Worm (Caenorhabditis elegans) whole organism, L3 larva: ENCODE measurements around the gene C44C1.6.
A peak's percentile ranks its signal among the peaks of the same experiment; 100 is the strongest.

Source experiments
- R02D3.7 ChIP-seq: fragments of 150-350 bp; optimal IDR thresholded peaks from 2 replicates; lab custom pipeline; 2014; ENCODE audit warnings: missing biosample characterization, missing genetic modification characterization
- ama-1 ChIP-seq: fragments of 150-350 bp; optimal IDR thresholded peaks from 2 replicates; lab custom pipeline; 2018
- ceh-28 ChIP-seq: fragments of 150-350 bp; optimal IDR thresholded peaks from 2 replicates; lab custom pipeline; 2014; ENCODE audit warnings: missing biosample characterization, missing genetic modification reagents, missing genetic modification characterization
- ceh-9 ChIP-seq: sonication (generic microtip); optimal IDR thresholded peaks from 2 replicates; lab custom pipeline; 2018; ENCODE audit warnings: missing biosample characterization, missing genetic modification characterization
- egl-27 ChIP-seq: sonication (generic microtip); optimal IDR thresholded peaks from 4 replicates; lab custom pipeline; 2017; ENCODE audit warnings: missing biosample characterization, missing genetic modification reagents, missing genetic modification characterization
- egl-5 ChIP-seq: fragments of 150-350 bp; optimal IDR thresholded peaks from 2 replicates; lab custom pipeline; 2017; ENCODE audit warnings: missing biosample characterization, missing genetic modification reagents, missing genetic modification characterization, inconsistent platforms
- elt-2 ChIP-seq: sonication (generic microtip); optimal IDR thresholded peaks from 2 replicates; lab custom pipeline; 2016; ENCODE audit warnings: missing genetic modification reagents, mild to moderate bottlenecking, missing genetic modification characterization, missing compliant biosample characterization
- elt-3 ChIP-seq, 3 experiments: fragments of 150-350 bp in 1 of 3; sonication (generic microtip) in 2 of 3; optimal IDR thresholded peaks; 2 replicates in 2 of 3; 4 replicates in 1 of 3; lab custom pipeline; 2014 to 2017; ENCODE audit warnings: missing biosample characterization in 3 of 3, missing genetic modification characterization in 3 of 3
- eor-1 ChIP-seq, 2 experiments: fragments of 150-350 bp; optimal IDR thresholded peaks; 2 replicates each; lab custom pipeline; 2014 to 2018; ENCODE audit warnings: missing biosample characterization in 2 of 2, missing genetic modification characterization in 2 of 2
- fkh-10 ChIP-seq: sonication (generic microtip); optimal IDR thresholded peaks from 2 replicates; lab custom pipeline; 2017; ENCODE audit warnings: missing biosample characterization, missing genetic modification reagents, missing genetic modification characterization
- fos-1 ChIP-seq: fragments of 150-350 bp; optimal IDR thresholded peaks from 2 replicates; lab custom pipeline; 2014; ENCODE audit warnings: missing biosample characterization, missing genetic modification characterization
- hmg-11 ChIP-seq: sonication (generic microtip); optimal IDR thresholded peaks from 2 replicates; lab custom pipeline; 2016; ENCODE audit warnings: missing genetic modification characterization, missing compliant biosample characterization
- jun-1 ChIP-seq: fragments of 150-350 bp; optimal IDR thresholded peaks from 2 replicates; lab custom pipeline; 2014; ENCODE audit warnings: missing biosample characterization, missing genetic modification reagents, missing genetic modification characterization
- lin-15B ChIP-seq: fragments of 150-350 bp; optimal IDR thresholded peaks from 2 replicates; lab custom pipeline; 2014; ENCODE audit warnings: missing biosample characterization, missing genetic modification characterization
- mml-1 ChIP-seq: fragments of 150-350 bp; sonication (generic microtip); optimal IDR thresholded peaks from 3 replicates; lab custom pipeline; 2014; ENCODE audit warnings: missing biosample characterization, missing genetic modification characterization
- nfya-1 ChIP-seq: sonication (generic microtip); optimal IDR thresholded peaks from 2 replicates; lab custom pipeline; 2017; ENCODE audit warnings: missing genetic modification characterization, mild to moderate bottlenecking, missing compliant biosample characterization, antibody characterized with exemption, moderate library complexity; ENCODE audit not compliant: insufficient read depth
- nhr-11 ChIP-seq: fragments of 150-350 bp; optimal IDR thresholded peaks from 2 replicates; lab custom pipeline; 2014; ENCODE audit warnings: missing biosample characterization, missing genetic modification characterization
- nhr-12 ChIP-seq: fragments of 150-350 bp; optimal IDR thresholded peaks from 2 replicates; lab custom pipeline; 2014; ENCODE audit warnings: missing biosample characterization, missing genetic modification characterization
- nhr-23 ChIP-seq: fragments of 150-350 bp; optimal IDR thresholded peaks from 2 replicates; lab custom pipeline; 2014; ENCODE audit warnings: missing biosample characterization, missing genetic modification reagents, missing genetic modification characterization
- nhr-25 ChIP-seq: sonication (generic microtip); optimal IDR thresholded peaks from 2 replicates; lab custom pipeline; 2017; ENCODE audit warnings: missing biosample characterization, missing genetic modification characterization
- nhr-43 ChIP-seq: sonication (generic microtip); optimal IDR thresholded peaks from 2 replicates; lab custom pipeline; 2016; ENCODE audit warnings: mild to moderate bottlenecking, missing genetic modification characterization, missing compliant biosample characterization; ENCODE audit not compliant: poor library complexity, severe bottlenecking
- nhr-76 ChIP-seq: fragments of 150-350 bp; sonication (generic microtip); optimal IDR thresholded peaks from 5 replicates; lab custom pipeline; 2014; ENCODE audit warnings: missing biosample characterization, missing genetic modification characterization
- nhr-77 ChIP-seq: fragments of 150-350 bp; optimal IDR thresholded peaks from 2 replicates; lab custom pipeline; 2014; ENCODE audit warnings: missing biosample characterization, missing genetic modification characterization
- pha-4 ChIP-seq: fragments of 150-350 bp; optimal IDR thresholded peaks from 2 replicates; lab custom pipeline; 2014; ENCODE audit warnings: missing biosample characterization, missing genetic modification reagents, missing genetic modification characterization
- pqm-1 ChIP-seq: fragments of 150-350 bp; optimal IDR thresholded peaks from 2 replicates; lab custom pipeline; 2017; ENCODE audit warnings: missing biosample characterization, missing genetic modification characterization, inconsistent platforms
- sea-2 ChIP-seq: fragments of 150-350 bp; sonication (generic microtip); optimal IDR thresholded peaks from 4 replicates; lab custom pipeline; 2014; ENCODE audit warnings: missing biosample characterization, missing genetic modification reagents, missing genetic modification characterization
- snpc-4 ChIP-seq: fragments of 150-350 bp; optimal IDR thresholded peaks from 2 replicates; lab custom pipeline; 2014; ENCODE audit warnings: missing biosample characterization, missing genetic modification characterization
- tbx-2 ChIP-seq: sonication (generic microtip); optimal IDR thresholded peaks from 2 replicates; lab custom pipeline; 2016; ENCODE audit warnings: mild to moderate bottlenecking, missing genetic modification characterization, missing compliant biosample characterization
- unc-39 ChIP-seq: sonication (generic microtip); optimal IDR thresholded peaks from 4 replicates; lab custom pipeline; 2017; ENCODE audit warnings: missing biosample characterization, missing genetic modification characterization
- unc-62 ChIP-seq: fragments of 150-350 bp; sonication (generic microtip); optimal IDR thresholded peaks from 4 replicates; lab custom pipeline; 2014; ENCODE audit warnings: missing biosample characterization, missing genetic modification reagents, missing genetic modification characterization
- zag-1 ChIP-seq: fragments of 150-350 bp; optimal IDR thresholded peaks from 2 replicates; lab custom pipeline; 2014; ENCODE audit warnings: missing biosample characterization, missing genetic modification characterization

The C44C1.6 gene

DNA sequence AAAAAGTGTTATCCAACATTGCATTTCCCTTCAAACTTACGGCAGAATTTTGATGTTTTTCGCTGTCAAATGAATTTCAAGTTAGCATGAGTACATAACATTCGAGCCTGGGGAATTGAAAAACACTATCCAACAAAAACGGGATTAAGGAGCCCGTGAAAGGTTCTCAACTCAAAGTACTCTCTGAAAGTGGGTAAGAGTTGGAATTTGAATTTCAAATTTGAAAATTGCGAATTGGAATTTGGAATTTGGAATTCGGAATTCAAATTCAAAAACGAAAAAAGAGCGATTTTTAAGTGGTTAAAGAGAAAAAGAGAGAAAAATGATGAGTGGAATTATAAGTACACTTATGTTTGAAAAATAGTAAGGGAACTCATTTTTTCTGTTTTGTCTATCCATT lies 21.2 kb upstream of the C44C1.6 start, which contains the start of the genes C09E10.3 and dgk-1:
TSS of gene C09E10.3 (minus strand) at position 101 of the 400 bp plus-strand sequence.
TSS of gene dgk-1 (minus strand) at position 183 of the 400 bp plus-strand sequence.
- TF ChIP-seq tbx-2 (tag; lab: Kevin White, UChicago) (no peak), pha-4 (tag; lab: Kevin White, UChicago) (no peak), nhr-11 (no peak), fkh-10 (GFP tag; lab: Kevin White, UChicago) (no peak), nhr-76 (tag; lab: Kevin White, UChicago) (no peak)

- TF ChIP-seq nhr-76 (tag; lab: Kevin White, UChicago) (no peak), egl-27 (tag; lab: Kevin White, UChicago) (no peak), nhr-23 (tag; lab: Kevin White, UChicago) (no peak), ceh-28 (tag; lab: Kevin White, UChicago) (no peak), snpc-4 (tag; lab: Kevin White, UChicago) (peak; percentile 74)
These were observed 16.4 kb upstream of the C44C1.6 start for ce11 chrX:986463-986862.

- TF ChIP-seq snpc-4 (tag; lab: Kevin White, UChicago) (no peak), fos-1 (no peak), elt-2 (no peak), lin-15B (tag; lab: Kevin White, UChicago) (no peak), nhr-77 (tag; lab: Kevin White, UChicago) (no peak)
These were observed 12.5 kb upstream of the C44C1.6 start for ce11 chrX:982598-982997.

DNA sequence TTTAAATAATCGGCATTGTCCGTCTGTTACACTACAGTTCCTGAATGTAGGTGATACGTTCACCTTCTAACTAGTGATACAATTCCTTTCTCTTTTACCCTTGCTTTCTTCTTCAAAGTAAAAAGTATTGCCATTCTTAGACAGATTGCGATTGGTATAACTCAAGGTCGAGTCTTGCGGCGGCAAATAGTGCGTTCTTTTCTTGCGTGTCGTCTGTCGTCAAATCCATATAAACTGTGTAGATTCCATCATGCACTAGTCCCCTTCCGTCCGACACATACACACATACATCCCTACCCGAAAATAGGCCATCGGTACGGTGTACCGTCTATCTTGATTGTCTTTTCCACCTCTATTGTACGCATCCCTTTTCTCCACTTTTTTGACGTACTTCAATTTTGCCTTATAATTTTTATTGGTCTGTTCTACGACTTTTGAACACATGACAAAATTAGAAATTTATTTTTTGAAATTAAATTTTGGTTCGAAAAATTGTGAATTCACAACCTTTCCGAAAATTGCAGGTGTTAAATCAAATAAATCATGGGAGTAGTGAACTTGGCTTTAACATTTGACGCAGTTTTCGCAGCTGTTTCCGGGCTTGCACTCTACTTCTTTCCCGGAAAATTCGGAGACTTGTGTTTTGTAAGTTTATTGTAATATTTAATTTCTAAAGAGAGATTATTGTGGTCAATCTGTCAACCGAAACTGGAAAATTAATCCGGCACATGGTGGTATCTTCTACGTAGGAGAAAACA lies 10.4 kb upstream of the C44C1.6 start, which contains the start of gene C44C1.1:
TSS of gene C44C1.1 (plus strand) at position 525 of the 758 bp plus-strand sequence.
- TF ChIP-seq nhr-25 (tag; lab: Kevin White, UChicago) (peak; percentile 90), hmg-11 (peak; percentile 4), unc-62 (GFP tag; lab: Kevin White, UChicago) (no peak), egl-5 (no peak), nhr-23 (tag; lab: Kevin White, UChicago) (peak; percentile 66), nhr-43 (tag; lab: Kevin White, UChicago) (peak; percentile 39)

DNA sequence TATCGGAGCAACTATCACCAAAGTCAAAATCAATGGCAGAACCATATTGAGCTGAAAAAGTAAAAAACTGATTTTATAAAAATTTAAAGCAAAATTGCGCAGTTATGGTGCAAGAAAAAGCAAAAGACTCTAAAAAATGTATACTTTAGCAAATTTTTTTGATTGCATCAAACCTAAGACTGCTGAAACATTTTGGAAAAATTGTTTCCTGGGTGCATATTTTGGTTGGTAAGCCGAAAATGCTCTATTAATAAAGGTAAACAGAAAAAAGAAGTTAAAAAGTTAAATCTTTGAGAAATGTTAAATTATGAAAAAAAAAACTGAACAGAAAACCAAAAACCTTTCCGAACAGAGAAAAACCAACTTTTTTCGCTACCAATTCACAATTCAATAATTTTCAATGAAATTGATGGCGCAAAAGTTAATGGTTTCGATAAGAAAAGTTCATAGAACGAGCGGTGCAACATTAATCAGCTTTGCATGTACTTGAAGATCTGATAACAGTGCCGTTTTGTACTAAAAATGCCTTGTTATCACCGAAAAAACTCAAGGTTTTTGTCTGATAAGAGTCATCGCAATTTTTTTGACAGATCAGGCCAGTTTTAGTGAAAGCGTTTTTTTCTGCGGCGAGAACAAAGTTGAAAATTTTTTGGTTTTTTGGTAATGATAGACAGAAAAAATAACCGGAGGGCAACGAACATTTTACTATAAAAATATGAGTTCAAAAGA lies 8.1 kb upstream of the C44C1.6 start, which contains the start of gene abhd-3.2:
TSS of gene abhd-3.2 (minus strand) at position 51 of the 729 bp plus-strand sequence.
- TF ChIP-seq jun-1 = peak; percentile 84
- peak; percentile 100 for TF ChIP-seq pqm-1
- peak; percentile 70 for TF ChIP-seq fos-1
- TF ChIP-seq pha-4 (tag; lab: Kevin White, UChicago) = peak; percentile 73
- TF ChIP-seq ceh-28 (tag; lab: Kevin White, UChicago) = peak; percentile 15
- TF ChIP-seq nfya-1 (tag; lab: Kevin White, UChicago) = peak; percentile 10
- no peak for TF ChIP-seq eor-1 (tag; optimal IDR thresholded peaks at IDR 0.05; lab: Kevin White, UChicago)
- TF ChIP-seq elt-2 = peak; percentile 100
- TF ChIP-seq elt-3 (tag; optimal IDR thresholded peaks at IDR 0.05; lab: Kevin White, UChicago) = peak in 2 of 3 experiments; percentile 59 to 77
- no peak for TF ChIP-seq egl-27 (tag; lab: Kevin White, UChicago)
- TF ChIP-seq snpc-4 (tag; lab: Kevin White, UChicago) = no peak

- TF ChIP-seq eor-1 (tag; optimal IDR thresholded peaks at IDR 0.05; lab: Kevin White, UChicago) = no peak
- TF ChIP-seq ama-1 (lab: Kevin White, UChicago) = no peak
- no peak for TF ChIP-seq sea-2 (GFP tag; lab: Kevin White, UChicago)
- TF ChIP-seq zag-1 (tag; lab: Kevin White, UChicago) = no peak
- TF ChIP-seq mml-1 = no peak
- no peak for TF ChIP-seq unc-39 (tag; lab: Kevin White, UChicago)
- TF ChIP-seq ceh-9 (tag; lab: Kevin White, UChicago) = no peak
- no peak for TF ChIP-seq R02D3.7
- no peak for TF ChIP-seq nhr-76 (tag; lab: Kevin White, UChicago)
- no peak for TF ChIP-seq nhr-12 (tag; lab: Kevin White, UChicago)
- TF ChIP-seq nhr-77 (tag; lab: Kevin White, UChicago) = no peak
- TF ChIP-seq elt-2 = no peak
- no peak for TF ChIP-seq nfya-1 (tag; lab: Kevin White, UChicago)
These were observed 5.1 kb upstream of the C44C1.6 start for ce11 chrX:975236-975535.
